Fruit fly (Drosophila melanogaster) S2 (cell line): Measurements from ENCODE around the gene bru2.

Experiments used
- CG8478 ChIP-seq: fragments of >200 bp; optimal IDR thresholded peaks from 2 replicates; lab custom pipeline; 2018
- CTCF ChIP-seq, 2 experiments: fragments of >200 bp; optimal IDR thresholded peaks; 2 replicates each; lab custom pipeline; 2018

dm6 chr2L:12351969-12352368 lies 8.0 kb downstream of the bru2 start:
- no peak for TF ChIP-seq CTCF (optimal IDR thresholded peaks at IDR 0.05; lab: Kevin White, UChicago)
- TF ChIP-seq CG8478 (lab: Kevin White, UChicago), result no peak
